Worm (Caenorhabditis elegans) whole organism, midembryonic: Measurements from ENCODE around the gene C05D2.8.

ENCODE experiments used
- T22C8.4 ChIP-seq: fragments of 200-800 bp; sonication (Bioruptor generic); IDR thresholded peaks from 2 replicates; pipeline ENCODE4 v1.3.6; 2022; ENCODE audit warnings: missing genetic modification characterization, missing compliant biosample characterization
- ref-1 ChIP-seq: fragments of 200-800 bp; sonication (Bioruptor generic); conservative IDR thresholded peaks from 2 replicates; pipeline ENCODE4 v1.3.6; 2022; ENCODE audit warnings: missing genetic modification reagents, missing genetic modification characterization, missing compliant biosample characterization
- ztf-29 ChIP-seq: fragments of 200-800 bp; sonication (Bioruptor generic); IDR thresholded peaks from 2 replicates; pipeline ENCODE4 v1.3.6; 2022; ENCODE audit warnings: missing genetic modification reagents, missing genetic modification characterization, missing compliant biosample characterization

DNA sequence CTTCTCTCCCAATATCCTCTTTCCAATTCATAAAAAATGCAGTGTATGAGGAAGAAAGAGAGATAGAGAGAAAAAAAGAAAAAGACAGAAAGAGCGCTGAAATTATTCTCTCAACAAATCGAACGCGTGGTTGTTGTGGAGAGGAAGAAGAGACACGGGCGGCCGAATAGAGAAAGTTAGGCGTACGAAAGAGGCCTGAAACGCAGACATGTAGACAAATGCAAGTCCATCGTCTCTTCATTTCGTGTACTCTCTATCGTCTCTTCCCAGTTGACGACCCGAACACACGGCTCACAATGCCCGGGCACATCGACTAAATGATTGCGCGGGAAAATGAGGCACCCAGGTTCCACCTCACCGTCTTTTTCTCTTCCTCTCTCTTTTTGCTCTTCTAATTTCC lies 11.1 kb upstream of the C05D2.8 start:
- TF ChIP-seq T22C8.4 (GFP tag; lab: Robert Waterston, UW) (no peak), ztf-29 (no peak), ref-1 (GFP tag; lab: Robert Waterston, UW) (no peak)
